Fruit fly (Drosophila melanogaster) whole organism, wandering third instar larva: ENCODE results near the gene CG42329.

Source experiments
- Abd-B ChIP-seq: fragments of >200 bp; optimal IDR thresholded peaks from 2 replicates; lab custom pipeline; 2017; ENCODE audit warnings: missing biosample characterization, missing genetic modification characterization
- CG32264 ChIP-seq: fragments of 200-800 bp; sonication (Bioruptor generic); optimal IDR thresholded peaks from 2 replicates; lab custom pipeline; 2016; ENCODE audit warnings: missing biosample characterization, missing genetic modification characterization
- CG9705 ChIP-seq: fragments of 200-800 bp; sonication (Bioruptor generic); optimal IDR thresholded peaks from 2 replicates; lab custom pipeline; 2018; ENCODE audit warnings: missing biosample characterization, mild to moderate bottlenecking, missing genetic modification characterization
- CrebA ChIP-seq: fragments of 200-800 bp; sonication (Bioruptor generic); optimal IDR thresholded peaks from 2 replicates; lab custom pipeline; 2016; ENCODE audit warnings: missing biosample characterization, mild to moderate bottlenecking, missing genetic modification characterization, borderline replicate concordance
- Dfd ChIP-seq: fragments of >200 bp; optimal IDR thresholded peaks from 2 replicates; lab custom pipeline; 2017; ENCODE audit warnings: missing biosample characterization, missing genetic modification characterization
- Dif ChIP-seq: fragments of 200-275, 200-300 bp; sonication (Bioruptor generic); optimal IDR thresholded peaks from 2 replicates; lab custom pipeline; 2018; ENCODE audit warnings: missing biosample characterization, missing genetic modification characterization; ENCODE audit not compliant: partially characterized antibody
- GATAd ChIP-seq: sonication (Bioruptor generic); optimal IDR thresholded peaks from 2 replicates; lab custom pipeline; 2016; ENCODE audit warnings: missing biosample characterization, missing genetic modification characterization
- Hnf4 ChIP-seq: fragments of 200-800 bp; sonication (Bioruptor generic); optimal IDR thresholded peaks from 2 replicates; lab custom pipeline; 2016; ENCODE audit warnings: missing biosample characterization, mild to moderate bottlenecking, missing genetic modification characterization
- Hr78 ChIP-seq: fragments of >200 bp; optimal IDR thresholded peaks from 2 replicates; lab custom pipeline; 2017; ENCODE audit warnings: missing biosample characterization, missing genetic modification characterization
- Hr83 ChIP-seq: fragments of 200-300 bp; sonication (Bioruptor generic); optimal IDR thresholded peaks from 2 replicates; lab custom pipeline; 2016; ENCODE audit warnings: missing biosample characterization, mild to moderate bottlenecking, missing genetic modification characterization, moderate library complexity; ENCODE audit not compliant: poor library complexity, severe bottlenecking
- Jra ChIP-seq: sonication (Bioruptor generic); optimal IDR thresholded peaks from 2 replicates; lab custom pipeline; 2016; ENCODE audit warnings: missing biosample characterization, missing genetic modification characterization
- Mio ChIP-seq: sonication (Bioruptor generic); optimal IDR thresholded peaks from 2 replicates; lab custom pipeline; 2016; ENCODE audit warnings: missing biosample characterization, missing genetic modification characterization
- Myc ChIP-seq: fragments of >200 bp; optimal IDR thresholded peaks from 2 replicates; lab custom pipeline; 2017
- N ChIP-seq: fragments of >200 bp; optimal IDR thresholded peaks from 2 replicates; lab custom pipeline; 2018; ENCODE audit warnings: missing biosample characterization, missing external identifiers, missing genetic modification characterization
- OdsH ChIP-seq: fragments of 200-800 bp; sonication (Bioruptor generic); optimal IDR thresholded peaks from 2 replicates; lab custom pipeline; 2016; ENCODE audit warnings: missing biosample characterization, mild to moderate bottlenecking, missing genetic modification characterization
- Vsx2 ChIP-seq: fragments of 200-300, 225-300 bp; sonication (Bioruptor generic); optimal IDR thresholded peaks from 2 replicates; lab custom pipeline; 2018; ENCODE audit warnings: missing biosample characterization, missing genetic modification characterization; ENCODE audit not compliant: partially characterized antibody
- br ChIP-seq: fragments of 200-800 bp; sonication (Bioruptor generic); optimal IDR thresholded peaks from 2 replicates; lab custom pipeline; 2016; ENCODE audit warnings: missing biosample characterization, missing genetic modification characterization
- brk ChIP-seq: fragments of 200-800 bp; sonication (Bioruptor generic); optimal IDR thresholded peaks from 2 replicates; lab custom pipeline; 2016; ENCODE audit warnings: missing biosample characterization, mild to moderate bottlenecking, missing genetic modification characterization
- dl ChIP-seq, 2 experiments: fragments of 175-275, 200-275 bp in 1 of 2; fragments of 200-275 bp in 1 of 2; sonication (Bioruptor generic); optimal IDR thresholded peaks; lab custom pipeline; 2018; ENCODE audit warnings: mild to moderate bottlenecking in 2 of 2, missing biosample characterization in 2 of 2, missing genetic modification characterization in 2 of 2, moderate library complexity in 2 of 2; ENCODE audit not compliant: partially characterized antibody in 2 of 2, insufficient read depth in 1 of 2
- dmrt93B ChIP-seq: fragments of 200-800 bp; sonication (Bioruptor generic); optimal IDR thresholded peaks from 2 replicates; lab custom pipeline; 2018; ENCODE audit warnings: missing biosample characterization, mild to moderate bottlenecking, missing genetic modification characterization
- dsf ChIP-seq: sonication (Bioruptor generic); optimal IDR thresholded peaks from 2 replicates; lab custom pipeline; 2016; ENCODE audit warnings: missing biosample characterization, missing genetic modification characterization, borderline replicate concordance
- ey ChIP-seq: fragments of 200-800 bp; sonication (Bioruptor generic); optimal IDR thresholded peaks from 2 replicates; lab custom pipeline; 2016; ENCODE audit warnings: missing biosample characterization, missing genetic modification characterization
- fru ChIP-seq: fragments of 200-800 bp; sonication (Bioruptor generic); optimal IDR thresholded peaks from 3 replicates; lab custom pipeline; 2016; ENCODE audit warnings: missing biosample characterization, mild to moderate bottlenecking, missing genetic modification characterization
- h ChIP-seq: fragments of 200-800 bp; sonication (Bioruptor generic); optimal IDR thresholded peaks from 3 replicates; lab custom pipeline; 2016; ENCODE audit warnings: missing biosample characterization, mild to moderate bottlenecking, missing genetic modification characterization
- jim ChIP-seq: fragments of 175-275, 200-325 bp; sonication (Bioruptor generic); optimal IDR thresholded peaks from 2 replicates; lab custom pipeline; 2016; ENCODE audit warnings: missing biosample characterization, mild to moderate bottlenecking, missing genetic modification characterization
- lola ChIP-seq: fragments of >200 bp; optimal IDR thresholded peaks from 2 replicates; lab custom pipeline; 2017; ENCODE audit warnings: missing biosample characterization, missing genetic modification characterization
- pan ChIP-seq: fragments of >200 bp; optimal IDR thresholded peaks from 2 replicates; lab custom pipeline; 2017
- psq ChIP-seq: fragments of 200-800 bp; sonication (Bioruptor generic); optimal IDR thresholded peaks from 3 replicates; lab custom pipeline; 2017; ENCODE audit warnings: missing biosample characterization, mild to moderate bottlenecking, missing genetic modification characterization, moderate library complexity
- rgr ChIP-seq: fragments of 200-800 bp; sonication (Bioruptor generic); optimal IDR thresholded peaks from 3 replicates; lab custom pipeline; 2016; ENCODE audit warnings: missing biosample characterization, mild to moderate bottlenecking, missing genetic modification characterization
- sage ChIP-seq: fragments of 200-800 bp; sonication (Bioruptor generic); optimal IDR thresholded peaks from 2 replicates; lab custom pipeline; 2016; ENCODE audit warnings: missing biosample characterization, mild to moderate bottlenecking, missing genetic modification characterization
- sv ChIP-seq: fragments of 200-800 bp; sonication (Bioruptor generic); optimal IDR thresholded peaks from 3 replicates; lab custom pipeline; 2016; ENCODE audit warnings: missing biosample characterization, missing genetic modification characterization
- tai ChIP-seq: sonication (Bioruptor generic); optimal IDR thresholded peaks from 2 replicates; lab custom pipeline; 2016; ENCODE audit warnings: missing biosample characterization, missing genetic modification characterization
- usp ChIP-seq: fragments of >200 bp; optimal IDR thresholded peaks from 2 replicates; lab custom pipeline; 2017; ENCODE audit warnings: missing biosample characterization, missing genetic modification characterization
- woc ChIP-seq: sonication (Bioruptor generic); optimal IDR thresholded peaks from 2 replicates; lab custom pipeline; 2016; ENCODE audit warnings: missing biosample characterization, mild to moderate bottlenecking, missing genetic modification characterization

CG42329 gene

DNA sequence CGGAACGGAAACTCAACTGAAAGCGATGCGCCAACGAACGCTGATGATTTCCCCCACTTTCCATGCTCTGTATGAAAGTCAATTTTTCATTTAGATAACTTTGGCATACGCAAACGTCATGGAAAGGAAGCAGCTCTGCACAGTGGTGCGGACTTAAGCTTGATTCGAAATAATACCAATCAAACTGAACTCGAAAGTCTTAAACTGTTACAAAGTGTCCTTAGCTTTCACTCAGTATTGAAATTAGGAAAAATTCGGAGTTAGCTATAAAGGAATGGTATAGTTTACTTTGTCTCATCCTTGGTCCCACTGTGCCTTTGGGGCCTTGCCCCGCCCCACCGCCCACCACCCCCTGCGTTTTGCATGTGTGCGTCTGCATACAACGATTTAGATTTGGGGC is 11.7 kb upstream of the CG42329 start:
- TF ChIP-seq br (GFP tag; lab: Kevin White, UChicago): peak; percentile 10
- no peak for TF ChIP-seq Hr78

DNA sequence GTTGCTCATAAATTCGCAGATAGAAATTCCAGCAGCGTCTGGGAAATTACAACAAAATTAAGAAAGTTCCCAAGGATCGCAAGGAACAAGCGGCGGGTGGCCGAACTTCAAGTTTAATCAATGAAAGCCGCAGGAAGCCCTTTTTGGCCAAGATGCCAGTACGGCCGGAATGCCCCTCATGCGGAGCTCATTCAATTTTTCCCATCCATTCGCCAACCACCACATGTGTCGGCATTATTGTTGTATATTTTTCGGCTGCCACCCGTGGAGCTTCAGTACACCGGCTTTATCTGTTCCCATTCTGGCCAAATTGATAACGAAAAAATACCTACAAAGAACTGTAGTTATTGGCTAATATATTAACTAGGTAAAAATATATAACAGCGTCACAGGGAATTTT is 7.6 kb upstream of the CG42329 start:
- TF ChIP-seq Myc (lab: Kevin White, UChicago) (peak; percentile 6), OdsH (GFP tag; lab: Kevin White, UChicago) (no peak), jim (GFP tag; lab: Kevin White, UChicago) (no peak)

DNA sequence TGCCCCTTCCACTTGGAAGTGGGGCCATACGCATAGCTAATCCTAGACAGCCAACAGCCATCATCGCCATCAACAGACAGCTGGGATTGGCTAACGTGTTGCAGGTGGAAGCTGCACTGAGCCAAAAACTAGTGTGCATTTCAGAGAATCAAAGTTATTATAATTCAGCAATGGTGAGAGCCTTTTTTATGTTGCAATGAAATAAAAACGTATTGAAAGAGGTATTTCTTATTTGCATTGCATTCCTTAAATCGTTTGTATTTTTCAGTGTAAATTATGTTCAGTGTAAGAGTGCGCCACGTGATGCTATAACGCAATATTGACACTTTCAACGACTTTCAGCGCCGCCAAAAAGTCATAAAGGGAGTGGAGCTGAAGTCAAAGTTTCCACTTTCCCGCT is 5.5 kb upstream of the CG42329 start:
- no peak for TF ChIP-seq pan (lab: Kevin White, UChicago)
- no peak for TF ChIP-seq Hnf4 (GFP tag; lab: Kevin White, UChicago)
- no peak for TF ChIP-seq Dfd
- no peak for TF ChIP-seq usp (GFP tag; lab: Kevin White, UChicago)
- no peak for TF ChIP-seq OdsH (GFP tag; lab: Kevin White, UChicago)
- no peak for TF ChIP-seq Abd-B (GFP tag; lab: Kevin White, UChicago)
- no peak for TF ChIP-seq brk (GFP tag; lab: Kevin White, UChicago)
- TF ChIP-seq Mio: no peak
- TF ChIP-seq GATAd (GFP tag; lab: Kevin White, UChicago): no peak
- no peak for TF ChIP-seq h (GFP tag; lab: Kevin White, UChicago)

DNA sequence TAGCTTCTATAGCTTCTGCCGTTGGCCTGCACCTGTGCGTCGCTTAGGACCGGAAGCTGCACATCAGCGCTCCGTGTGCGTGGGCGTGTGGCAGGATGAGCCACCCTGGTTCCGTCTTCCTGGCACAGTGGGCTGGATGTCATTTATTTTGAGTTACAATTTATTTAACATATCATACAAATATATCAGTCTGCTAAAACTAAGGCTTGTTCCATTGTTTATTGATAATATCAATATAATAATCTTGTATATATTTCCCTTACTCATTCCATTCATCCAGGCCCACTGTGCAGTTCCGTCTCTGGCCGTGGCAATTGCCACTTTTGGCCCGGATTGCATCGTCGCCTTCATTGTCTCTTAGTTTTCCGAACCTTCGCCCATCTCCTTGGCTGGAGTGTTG is 4.6 kb upstream of the CG42329 start:
- TF ChIP-seq GATAd (GFP tag; lab: Kevin White, UChicago) (no peak), Hr83 (no peak), Jra (GFP tag; lab: Kevin White, UChicago) (no peak), N (GFP tag; lab: Kevin White, UChicago) (no peak), tai (GFP tag; lab: Kevin White, UChicago) (no peak), OdsH (GFP tag; lab: Kevin White, UChicago) (no peak), lola (GFP tag; lab: Kevin White, UChicago) (no peak), CrebA (GFP tag; lab: Kevin White, UChicago) (no peak), Vsx2 (no peak), h (GFP tag; lab: Kevin White, UChicago) (no peak), psq (GFP tag; lab: Kevin White, UChicago) (no peak), usp (GFP tag; lab: Kevin White, UChicago) (no peak), Abd-B (GFP tag; lab: Kevin White, UChicago) (no peak), woc (no peak), Dif (GFP tag; lab: Kevin White, UChicago) (no peak), CG9705 (no peak), Myc (lab: Kevin White, UChicago) (no peak), rgr (GFP tag; lab: Kevin White, UChicago) (no peak), sv (GFP tag; lab: Kevin White, UChicago) (no peak)

DNA sequence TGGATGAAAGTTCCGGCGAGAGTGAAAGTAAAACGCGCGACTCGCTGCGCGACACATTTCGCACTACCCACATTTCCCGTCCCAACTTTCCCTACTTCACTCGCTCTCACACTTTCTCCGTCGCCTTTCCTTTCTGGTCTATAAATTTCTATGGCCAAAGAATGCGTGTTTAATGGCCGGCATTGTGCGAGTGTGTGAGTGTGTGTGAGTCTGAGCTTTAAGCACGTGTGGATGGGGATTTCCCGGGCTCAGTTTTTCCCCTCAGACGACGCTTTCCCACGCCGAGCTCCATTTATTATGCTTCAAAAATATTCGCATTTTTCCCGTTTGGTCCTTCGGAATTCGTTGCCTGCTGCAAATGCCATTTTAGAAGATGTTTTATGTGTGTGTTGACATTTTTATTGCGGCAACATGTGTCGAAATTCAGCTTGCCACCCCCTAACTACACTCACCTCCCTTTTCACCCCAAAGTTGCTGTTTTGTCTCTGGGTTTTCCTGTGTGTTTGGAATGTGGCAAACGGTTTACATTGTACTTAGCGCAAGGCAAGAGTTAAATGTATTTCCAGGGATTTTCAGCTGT is 2.0 kb upstream of the CG42329 start:
- no peak for TF ChIP-seq Hr78
- no peak for TF ChIP-seq br (GFP tag; lab: Kevin White, UChicago)
- TF ChIP-seq GATAd (GFP tag; lab: Kevin White, UChicago): no peak
- TF ChIP-seq sv (GFP tag; lab: Kevin White, UChicago): no peak
- no peak for TF ChIP-seq lola (GFP tag; lab: Kevin White, UChicago)
- TF ChIP-seq Abd-B (GFP tag; lab: Kevin White, UChicago): no peak
- no peak for TF ChIP-seq dsf (GFP tag; lab: Kevin White, UChicago)
- TF ChIP-seq CG32264 (GFP tag; lab: Kevin White, UChicago): no peak
- TF ChIP-seq ey (GFP tag; lab: Kevin White, UChicago): no peak
- no peak for TF ChIP-seq fru (GFP tag; lab: Kevin White, UChicago)
- no peak for TF ChIP-seq psq (GFP tag; lab: Kevin White, UChicago)
- TF ChIP-seq dmrt93B (GFP tag; lab: Kevin White, UChicago): no peak
- TF ChIP-seq brk (GFP tag; lab: Kevin White, UChicago): no peak
- no peak for TF ChIP-seq Dfd
- TF ChIP-seq sage (GFP tag; lab: Kevin White, UChicago): no peak
- no peak for TF ChIP-seq pan (lab: Kevin White, UChicago)
- TF ChIP-seq dl (GFP tag; optimal IDR thresholded peaks at IDR 0.05; lab: Kevin White, UChicago; ENCODE audit: insufficient read depth in 1 of 2, partially characterized antibody in 2 of 2): no peak
- no peak for TF ChIP-seq h (GFP tag; lab: Kevin White, UChicago)
- TF ChIP-seq Myc (lab: Kevin White, UChicago): no peak
